Worm (Caenorhabditis elegans) whole organism, dauer: ENCODE measurements around the gene dph-2.

Experiments used
- unc-62 ChIP-seq: sonication (generic microtip); optimal IDR thresholded peaks from 2 replicates; lab custom pipeline; 2017; ENCODE audit warnings: missing biosample characterization, missing genetic modification reagents, missing genetic modification characterization

The dph-2 gene

ce11 chrII:10714262-10714933 is at the start of gene dph-2, which contains the start of gene C09G5.7:
dph-2 (minus strand) TSS chrII:10714297.
C09G5.7 (plus strand) TSS chrII:10714883.
- TF ChIP-seq unc-62 (GFP tag; lab: Kevin White, UChicago) = no peak

ce11 chrII:10761653-10762052 is 47.6 kb upstream of the dph-2 start:
- no peak for TF ChIP-seq unc-62 (GFP tag; lab: Kevin White, UChicago)

ce11 chrII:10760801-10761200 is 46.7 kb upstream of the dph-2 start:
- TF ChIP-seq unc-62 (GFP tag; lab: Kevin White, UChicago) = no peak

- TF ChIP-seq unc-62 (GFP tag; lab: Kevin White, UChicago) = no peak
Measured at ce11 chrII:10759425-10759824, 45.3 kb upstream of the dph-2 start.

ce11 chrII:10758951-10759350 is 44.9 kb upstream of the dph-2 start:
- no peak for TF ChIP-seq unc-62 (GFP tag; lab: Kevin White, UChicago)

- no peak for TF ChIP-seq unc-62 (GFP tag; lab: Kevin White, UChicago)
Measured at ce11 chrII:10755455-10755854, 41.4 kb upstream of the dph-2 start.

- no peak for TF ChIP-seq unc-62 (GFP tag; lab: Kevin White, UChicago)
Measured at ce11 chrII:10753694-10754093, 39.6 kb upstream of the dph-2 start.

- no peak for TF ChIP-seq unc-62 (GFP tag; lab: Kevin White, UChicago)
Measured at ce11 chrII:10744801-10745200, 30.7 kb upstream of the dph-2 start.

ce11 chrII:10737059-10737458 is 23.0 kb upstream of the dph-2 start, which contains the start of gene C52A11.3:
C52A11.3 (plus strand) TSS chrII:10737359.
- no peak for TF ChIP-seq unc-62 (GFP tag; lab: Kevin White, UChicago)

- no peak for TF ChIP-seq unc-62 (GFP tag; lab: Kevin White, UChicago)
Measured at ce11 chrII:10731552-10731951, 17.5 kb upstream of the dph-2 start, which contains the start of gene glb-12. glb-12 (minus strand) TSS chrII:10731652.

- no peak for TF ChIP-seq unc-62 (GFP tag; lab: Kevin White, UChicago)
Measured at ce11 chrII:10730702-10731101, 16.6 kb upstream of the dph-2 start.

- TF ChIP-seq unc-62 (GFP tag; lab: Kevin White, UChicago) = no peak
Measured at ce11 chrII:10723069-10723468, 9.0 kb upstream of the dph-2 start, which contains the start of gene C09G5.14. C09G5.14 (minus strand) TSS chrII:10723169.

ce11 chrII:10719931-10720330 is 5.8 kb upstream of the dph-2 start, which contains the start of gene mks-5:
mks-5 (plus strand) TSS chrII:10720231.
- no peak for TF ChIP-seq unc-62 (GFP tag; lab: Kevin White, UChicago)

ce11 chrII:10717124-10717523 is 3.0 kb upstream of the dph-2 start, which contains the start of gene C09G5.13:
C09G5.13 (plus strand) TSS chrII:10717424.
- TF ChIP-seq unc-62 (GFP tag; lab: Kevin White, UChicago) = no peak

- no peak for TF ChIP-seq unc-62 (GFP tag; lab: Kevin White, UChicago)
Measured at ce11 chrII:10708660-10709059, 5.4 kb downstream of the dph-2 start, which contains the start of gene bli-1. bli-1 (plus strand) TSS chrII:10708960.

ce11 chrII:10707439-10708096 is 6.5 kb downstream of the dph-2 start:
- no peak for TF ChIP-seq unc-62 (GFP tag; lab: Kevin White, UChicago)
